Fruit fly (Drosophila melanogaster): Measurements from ENCODE around the gene CG42367.

The CG42367 gene

dm6 chr2L:9890576-9890975, 39.8 kb upstream of the CG42367 start, which contains the start of the genes CG34183 and CG4537 (continued):
- TF ChIP-seq stwl (tag; optimal IDR thresholded peaks at IDR 0.05) = peak; percentile 94
- TF ChIP-seq CG4707 (GFP tag; optimal IDR thresholded peaks at IDR 0.05) = no peak
- no peak for TF ChIP-seq CG16863 (GFP tag; optimal IDR thresholded peaks at IDR 0.05)
- TF ChIP-seq dpn (GFP tag; optimal IDR thresholded peaks at IDR 0.05) = no peak
- TF ChIP-seq CG33213 (GFP tag; optimal IDR thresholded peaks at IDR 0.05) = no peak
- TF ChIP-seq CG13624 (GFP tag; optimal IDR thresholded peaks at IDR 0.05) = peak; percentile 40
- no peak for TF ChIP-seq CG16815 (GFP tag; optimal IDR thresholded peaks at IDR 0.05)
- TF ChIP-seq CG11504 (tag; optimal IDR thresholded peaks at IDR 0.05) = no peak
- peak; percentile 73 for TF ChIP-seq ato (GFP tag; IDR thresholded peaks at IDR 0.05; ENCODE audit: partially characterized antibody)
- TF ChIP-seq CG2120 (GFP tag; optimal IDR thresholded peaks at IDR 0.05) = peak; percentile 5
- TF ChIP-seq Jarid2 (GFP tag; optimal IDR thresholded peaks at IDR 0.05) = no peak
- no peak for TF ChIP-seq Dbx (GFP tag; IDR thresholded peaks at IDR 0.05)
- TF ChIP-seq CG14860 (GFP tag; IDR thresholded peaks at IDR 0.05; ENCODE audit: partially characterized antibody) = peak; percentile 86
- TF ChIP-seq CHES-1-like (GFP tag; optimal IDR thresholded peaks at IDR 0.05) = peak; percentile 57
- no peak for TF ChIP-seq Ets65A (GFP tag)
- no peak for TF ChIP-seq ap (GFP tag; IDR thresholded peaks at IDR 0.05)
- no peak for TF ChIP-seq mirr (GFP tag; optimal IDR thresholded peaks at IDR 0.05)
- no peak for TF ChIP-seq CG5953 (GFP tag; IDR thresholded peaks at IDR 0.05)
- peak; percentile 85 for TF ChIP-seq nerfin-2 (GFP tag; IDR thresholded peaks at IDR 0.05; ENCODE audit: partially characterized antibody)
- TF ChIP-seq fru (optimal IDR thresholded peaks at IDR 0.05) = no peak
- TF ChIP-seq CG17802 (tag; optimal IDR thresholded peaks at IDR 0.05) = no peak
- TF ChIP-seq Sin3A (optimal IDR thresholded peaks at IDR 0.05) = peak; percentile 48
- no peak for TF ChIP-seq CG8765 (GFP tag; IDR thresholded peaks at IDR 0.05)
- no peak for TF ChIP-seq pan (optimal IDR thresholded peaks at IDR 0.05)
- TF ChIP-seq pan (GFP tag; optimal IDR thresholded peaks at IDR 0.05 in 1 of 2, IDR thresholded peaks at IDR 0.05 in 1 of 2) = no peak
- TF ChIP-seq ttk (GFP tag; IDR thresholded peaks at IDR 0.05) = no peak
- no peak for TF ChIP-seq Lhr (GFP tag; optimal IDR thresholded peaks at IDR 0.05)
- no peak for TF ChIP-seq ase (GFP tag; IDR thresholded peaks at IDR 0.05)
- TF ChIP-seq p53 (GFP tag; optimal IDR thresholded peaks at IDR 0.05) = no peak
- no peak for TF ChIP-seq ham (GFP tag; IDR thresholded peaks at IDR 0.05)
- TF ChIP-seq CG6272 (GFP tag; IDR thresholded peaks at IDR 0.05) = no peak
- peak; percentile 72 for TF ChIP-seq CG9797 (GFP tag; optimal IDR thresholded peaks at IDR 0.05)
- TF ChIP-seq Sry-δ (GFP tag; optimal IDR thresholded peaks at IDR 0.05) = peak; percentile 91
- no peak for TF ChIP-seq NfI (GFP tag; optimal IDR thresholded peaks at IDR 0.05)
- peak; percentile 78; the same call in 2 of the 3 replicates for TF ChIP-seq hb (GFP tag; IDR thresholded peaks at IDR 0.05; ENCODE audit: partially characterized antibody)
- no peak for TF ChIP-seq Awh (GFP tag; IDR thresholded peaks at IDR 0.05)
- TF ChIP-seq hbn (GFP tag; IDR thresholded peaks at IDR 0.05; ENCODE audit: partially characterized antibody) = peak; percentile 91
- TF ChIP-seq trem (tag; optimal IDR thresholded peaks at IDR 0.05) = peak; percentile 44
- TF ChIP-seq CG32532 (GFP tag; IDR thresholded peaks at IDR 0.05) = no peak
- peak; percentile 56 for TF ChIP-seq vvl (GFP tag; IDR thresholded peaks at IDR 0.05)
- TF ChIP-seq Atf3 (GFP tag; optimal IDR thresholded peaks at IDR 0.05) = no peak
- TF ChIP-seq CG9932 (GFP tag; IDR thresholded peaks at IDR 0.05) = peak; percentile 33; the same call in 1 of the 2 replicates
- TF ChIP-seq Xbp1 (GFP tag; optimal IDR thresholded peaks at IDR 0.05) = no peak
- TF ChIP-seq CG31388 (GFP tag; optimal IDR thresholded peaks at IDR 0.05) = no peak
- TF ChIP-seq CG5180 (GFP tag; optimal IDR thresholded peaks at IDR 0.05) = no peak
- TF ChIP-seq D (optimal IDR thresholded peaks at IDR 0.05) = no peak
- TF ChIP-seq D (GFP tag; optimal IDR thresholded peaks at IDR 0.05) = no peak
- TF ChIP-seq CG17829 (tag; optimal IDR thresholded peaks at IDR 0.05) = peak; percentile 17
- TF ChIP-seq sd (tag; optimal IDR thresholded peaks at IDR 0.05) = peak; percentile 82
- peak; percentile 90 for TF ChIP-seq Dll (GFP tag; IDR thresholded peaks at IDR 0.05; ENCODE audit: partially characterized antibody)
- no peak for TF ChIP-seq Hand (GFP tag; optimal IDR thresholded peaks at IDR 0.05)
- TF ChIP-seq HmgZ (tag; optimal IDR thresholded peaks at IDR 0.05) = peak; percentile 43

All from whole organism, embryonic.